Fruit fly (Drosophila melanogaster): ENCODE results near the gene CG1324.

CG1324 gene

dm6 chrX:20723207-20723606 is 12.6 kb downstream of the CG1324 start (continued):
- no peak for TF ChIP-seq CG6854 (GFP tag; optimal IDR thresholded peaks at IDR 0.05)
- TF ChIP-seq Sox102F (GFP tag; optimal IDR thresholded peaks at IDR 0.05), result no peak
- TF ChIP-seq Eip93F (GFP tag; optimal IDR thresholded peaks at IDR 0.05), result no peak
- no peak for TF ChIP-seq CG11294 (GFP tag; IDR thresholded peaks at IDR 0.05)
- TF ChIP-seq fkh (GFP tag; optimal IDR thresholded peaks at IDR 0.05), result no peak
- no peak for TF ChIP-seq cyc (GFP tag; optimal IDR thresholded peaks at IDR 0.05)
- TF ChIP-seq CG7368 (GFP tag; optimal IDR thresholded peaks at IDR 0.05), result no peak
- TF ChIP-seq Hr39 (GFP tag; optimal IDR thresholded peaks at IDR 0.05), result no peak
- TF ChIP-seq Sox15 (GFP tag; optimal IDR thresholded peaks at IDR 0.05), result no peak
- no peak for TF ChIP-seq Ets21C (GFP tag; optimal IDR thresholded peaks at IDR 0.05)
- no peak for TF ChIP-seq net (GFP tag; optimal IDR thresholded peaks at IDR 0.05)
- no peak for TF ChIP-seq CG10631 (GFP tag; optimal IDR thresholded peaks at IDR 0.05)
- TF ChIP-seq CG11762 (GFP tag; optimal IDR thresholded peaks at IDR 0.05; ENCODE audit: insufficient read depth), result no peak
- TF ChIP-seq pdm3 (GFP tag; optimal IDR thresholded peaks at IDR 0.05), result no peak
- no peak for TF ChIP-seq CG16779 (tag; optimal IDR thresholded peaks at IDR 0.05)
- TF ChIP-seq Met (GFP tag; optimal IDR thresholded peaks at IDR 0.05), result no peak
- no peak for TF ChIP-seq acj6 (GFP tag; optimal IDR thresholded peaks at IDR 0.05)
- TF ChIP-seq CG11902 (GFP tag; optimal IDR thresholded peaks at IDR 0.05), result no peak
- TF ChIP-seq CG31627 (GFP tag; optimal IDR thresholded peaks at IDR 0.05), result no peak
- no peak for TF ChIP-seq CG6276 (GFP tag; optimal IDR thresholded peaks at IDR 0.05)
- no peak for TF ChIP-seq Eip75B (GFP tag; optimal IDR thresholded peaks at IDR 0.05)
- TF ChIP-seq CG8632 (GFP tag; optimal IDR thresholded peaks at IDR 0.05), result no peak
- TF ChIP-seq svp (GFP tag), result peak; percentile 36
- TF ChIP-seq CG9139 (GFP tag; optimal IDR thresholded peaks at IDR 0.05), result no peak
- no peak for TF ChIP-seq vri (GFP tag; optimal IDR thresholded peaks at IDR 0.05)
- no peak for TF ChIP-seq topi (GFP tag; optimal IDR thresholded peaks at IDR 0.05)
- no peak for TF ChIP-seq CG1621 (tag; optimal IDR thresholded peaks at IDR 0.05)
- peak; percentile 33 for TF ChIP-seq CG6808 (GFP tag; optimal IDR thresholded peaks at IDR 0.05)
- TF ChIP-seq OdsH (GFP tag; optimal IDR thresholded peaks at IDR 0.05), result no peak
- no peak for TF ChIP-seq CG8119 (GFP tag; IDR thresholded peaks at IDR 0.05)

- TF ChIP-seq OdsH (GFP tag; optimal IDR thresholded peaks at IDR 0.05), result no peak
- no peak for TF ChIP-seq CG34406 (GFP tag; optimal IDR thresholded peaks at IDR 0.05)
- no peak for TF ChIP-seq Eip78C (GFP tag)
- TF ChIP-seq net (GFP tag; optimal IDR thresholded peaks at IDR 0.05), result no peak
- TF ChIP-seq CG6854 (GFP tag; optimal IDR thresholded peaks at IDR 0.05), result no peak
- TF ChIP-seq Hr38 (GFP tag; optimal IDR thresholded peaks at IDR 0.05), result no peak
- TF ChIP-seq lz (GFP tag; optimal IDR thresholded peaks at IDR 0.05), result no peak
- TF ChIP-seq Sox14 (GFP tag; optimal IDR thresholded peaks at IDR 0.05), result no peak
- no peak for TF ChIP-seq Ets96B (tag; optimal IDR thresholded peaks at IDR 0.05)
- no peak for TF ChIP-seq ss (GFP tag; optimal IDR thresholded peaks at IDR 0.05)
- TF ChIP-seq eg (GFP tag; IDR thresholded peaks at IDR 0.05), result no peak
- TF ChIP-seq CG10669 (GFP tag; optimal IDR thresholded peaks at IDR 0.05), result no peak
- TF ChIP-seq CG8632 (GFP tag; optimal IDR thresholded peaks at IDR 0.05), result no peak
- no peak for TF ChIP-seq Blimp-1 (GFP tag; optimal IDR thresholded peaks at IDR 0.05)
- TF ChIP-seq Met (GFP tag; optimal IDR thresholded peaks at IDR 0.05), result no peak
- TF ChIP-seq fkh (GFP tag; optimal IDR thresholded peaks at IDR 0.05), result no peak
Observed at dm6 chrX:20721724-20722344, 13.9 kb downstream of the CG1324 start.

dm6 chrX:20717461-20717860 is 18.3 kb downstream of the CG1324 start:
- TF ChIP-seq OdsH (GFP tag; optimal IDR thresholded peaks at IDR 0.05) (no peak), cyc (GFP tag; optimal IDR thresholded peaks at IDR 0.05) (no peak), acj6 (GFP tag; optimal IDR thresholded peaks at IDR 0.05) (no peak), Eip78C (GFP tag) (no peak), svp (GFP tag) (no peak), Smox (GFP tag; optimal IDR thresholded peaks at IDR 0.05) (no peak)
